Worm (Caenorhabditis elegans) whole organism, young adult: Measurements from ENCODE around the gene mfsd-11.

ENCODE experiments used
- B0035.1 ChIP-seq: sonication (generic microtip); optimal IDR thresholded peaks from 2 replicates; lab custom pipeline; 2016; ENCODE audit warnings: missing genetic modification characterization, mild to moderate bottlenecking, missing compliant biosample characterization, missing genotype, missing genetic modification reagents
- B0336.3 ChIP-seq: fragments of 200-800 bp; sonication (Bioruptor generic); IDR thresholded peaks from 2 replicates; pipeline ENCODE4 v1.3.6; 2022; ENCODE audit warnings: missing genetic modification characterization, missing compliant biosample characterization
- C17E4.6 ChIP-seq: fragments of 200-800 bp; sonication (Bioruptor generic); IDR thresholded peaks from 2 replicates; pipeline ENCODE4 v1.3.6; 2022; ENCODE audit warnings: missing genetic modification reagents, missing genetic modification characterization, missing compliant biosample characterization
- F23B12.7 ChIP-seq: sonication (generic microtip); optimal IDR thresholded peaks from 2 replicates; lab custom pipeline; 2017; ENCODE audit warnings: missing genetic modification characterization, mild to moderate bottlenecking, missing compliant biosample characterization, antibody characterized with exemption, moderate library complexity; ENCODE audit not compliant: insufficient read depth
- F33H1.4 ChIP-seq: fragments of 200-800 bp; sonication (Bioruptor generic); IDR thresholded peaks from 2 replicates; pipeline ENCODE4 v1.3.6; 2022; ENCODE audit warnings: missing genetic modification reagents, missing genetic modification characterization, missing compliant biosample characterization
- F52B5.7 ChIP-seq: sonication (generic microtip); optimal IDR thresholded peaks from 2 replicates; lab custom pipeline; 2016; ENCODE audit warnings: mild to moderate bottlenecking, missing genetic modification characterization, missing compliant biosample characterization
- F57A8.1 ChIP-seq: fragments of 200-800 bp; sonication (Bioruptor generic); optimal IDR thresholded peaks from 2 replicates; lab custom pipeline; 2018; ENCODE audit warnings: mild to moderate bottlenecking, missing genetic modification characterization, moderate library complexity, missing compliant biosample characterization
- Y53F4B.3 ChIP-seq: fragments of 200-800 bp; sonication (Bioruptor generic); IDR thresholded peaks from 2 replicates; pipeline ENCODE4 v1.3.6; 2022; ENCODE audit warnings: missing genetic modification reagents, missing genetic modification characterization, missing compliant biosample characterization
- Y53G8AR.9 ChIP-seq: fragments of 200-800 bp; sonication (Bioruptor generic); conservative IDR thresholded peaks from 2 replicates; pipeline ENCODE4 v1.3.6; 2022; ENCODE audit warnings: missing genetic modification reagents, missing genetic modification characterization, missing compliant biosample characterization
- Y56A3A.18 ChIP-seq: fragments of 200-800 bp; sonication (Bioruptor generic); IDR thresholded peaks from 2 replicates; pipeline ENCODE4 v1.3.6; 2022; ENCODE audit warnings: missing genetic modification reagents, missing genetic modification characterization, missing compliant biosample characterization
- ZK185.1 ChIP-seq: sonication (generic microtip); optimal IDR thresholded peaks from 2 replicates; lab custom pipeline; 2016; ENCODE audit warnings: mild to moderate bottlenecking, missing genetic modification characterization, missing compliant biosample characterization; ENCODE audit not compliant: poor library complexity, severe bottlenecking
- aptf-3 ChIP-seq: fragments of 200-800 bp; sonication (Bioruptor generic); IDR thresholded peaks from 2 replicates; pipeline ENCODE4 v1.3.6; 2022; ENCODE audit warnings: missing genetic modification characterization, missing compliant biosample characterization
- attf-3 ChIP-seq: fragments of 200-800 bp; sonication (Bioruptor generic); conservative IDR thresholded peaks from 2 replicates; pipeline ENCODE4 v1.3.6; 2022; ENCODE audit warnings: missing genetic modification reagents, missing genetic modification characterization, missing compliant biosample characterization
- attf-6 ChIP-seq: fragments of 200-800 bp; sonication (Bioruptor generic); IDR thresholded peaks from 2 replicates; pipeline ENCODE4 v1.3.6; 2022; ENCODE audit warnings: missing genetic modification reagents, missing genetic modification characterization, missing compliant biosample characterization
- bed-2 ChIP-seq: fragments of 200-800 bp; sonication (Bioruptor generic); IDR thresholded peaks from 2 replicates; pipeline ENCODE4 v1.3.6; 2022; ENCODE audit warnings: missing genetic modification reagents, missing genetic modification characterization, missing compliant biosample characterization
- ccch-3 ChIP-seq: fragments of 200-800 bp; sonication (Bioruptor generic); optimal IDR thresholded peaks from 2 replicates; lab custom pipeline; 2018; ENCODE audit warnings: mild to moderate bottlenecking, missing genetic modification characterization, missing compliant biosample characterization
- ceh-91 ChIP-seq: fragments of 200-800 bp; sonication (Bioruptor generic); IDR thresholded peaks from 2 replicates; pipeline ENCODE4 v1.3.6; 2022; ENCODE audit warnings: missing genetic modification reagents, missing genetic modification characterization, missing compliant biosample characterization
- chd-7 ChIP-seq: sonication (generic microtip); optimal IDR thresholded peaks from 2 replicates; lab custom pipeline; 2016; ENCODE audit warnings: mild to moderate bottlenecking, missing genetic modification characterization, moderate library complexity, missing compliant biosample characterization
- die-1 ChIP-seq: sonication (generic microtip); optimal IDR thresholded peaks from 2 replicates; lab custom pipeline; 2016; ENCODE audit warnings: missing genotype, mild to moderate bottlenecking, missing genetic modification characterization, missing compliant biosample characterization
- dpff-1 ChIP-seq: sonication (generic microtip); optimal IDR thresholded peaks from 2 replicates; lab custom pipeline; 2017; ENCODE audit warnings: mild to moderate bottlenecking, missing genetic modification characterization, missing compliant biosample characterization
- efl-1 ChIP-seq: fragments of 150-350 bp; optimal IDR thresholded peaks from 2 replicates; lab custom pipeline; 2014; ENCODE audit warnings: missing biosample characterization, missing genetic modification reagents, missing genetic modification characterization
- him-1 ChIP-seq: sonication (generic microtip); optimal IDR thresholded peaks from 2 replicates; lab custom pipeline; 2016; ENCODE audit warnings: missing genotype, missing genetic modification reagents, missing genetic modification characterization, missing compliant biosample characterization
- hlh-12 ChIP-seq: sonication (generic microtip); optimal IDR thresholded peaks from 2 replicates; lab custom pipeline; 2016; ENCODE audit warnings: missing genetic modification characterization, missing compliant biosample characterization
- hmg-1.2 ChIP-seq: fragments of 200-800 bp; sonication (Bioruptor generic); IDR thresholded peaks from 2 replicates; pipeline ENCODE4 v1.3.6; 2022; ENCODE audit warnings: missing genetic modification reagents, missing genetic modification characterization, missing compliant biosample characterization
- hrde-1 ChIP-seq: sonication (generic microtip); optimal IDR thresholded peaks from 2 replicates; lab custom pipeline; 2016; ENCODE audit warnings: missing genetic modification characterization, mild to moderate bottlenecking, missing compliant biosample characterization, moderate library complexity, missing genotype, missing genetic modification reagents, borderline replicate concordance
- let-607 ChIP-seq, 2 experiments: fragments of 200-800 bp in 1 of 2; sonication (Bioruptor generic) in 1 of 2; sonication (generic microtip) in 1 of 2; optimal IDR thresholded peaks; 2 replicates each; lab custom pipeline; 2016 to 2018; ENCODE audit warnings: mild to moderate bottlenecking in 2 of 2, missing compliant biosample characterization in 2 of 2, missing genetic modification characterization in 2 of 2, moderate library complexity in 2 of 2, missing genotype in 1 of 2
- lir-1 ChIP-seq: fragments of 200-800 bp; sonication (Bioruptor generic); conservative IDR thresholded peaks from 2 replicates; pipeline ENCODE4 v1.3.6; 2022; ENCODE audit warnings: missing genetic modification reagents, missing genetic modification characterization, missing compliant biosample characterization
- lsl-1 ChIP-seq: fragments of 200-800 bp; sonication (Bioruptor generic); optimal IDR thresholded peaks from 2 replicates; lab custom pipeline; 2018; ENCODE audit warnings: mild to moderate bottlenecking, missing genetic modification characterization, moderate library complexity, missing compliant biosample characterization
- mel-28 ChIP-seq: sonication (generic microtip); optimal IDR thresholded peaks from 2 replicates; lab custom pipeline; 2016; ENCODE audit warnings: borderline replicate concordance, mild to moderate bottlenecking, missing genetic modification characterization, missing compliant biosample characterization
- nfya-1 ChIP-seq: sonication (generic microtip); optimal IDR thresholded peaks from 2 replicates; lab custom pipeline; 2017; ENCODE audit warnings: antibody characterized with exemption, missing compliant biosample characterization, missing genetic modification characterization, borderline replicate concordance; ENCODE audit not compliant: insufficient read depth
- nfya-2 ChIP-seq: fragments of 200-800 bp; sonication (Bioruptor generic); IDR thresholded peaks from 2 replicates; pipeline ENCODE4 v1.3.6; 2022; ENCODE audit warnings: missing genetic modification reagents, missing genetic modification characterization, missing compliant biosample characterization
- nfyb-1 ChIP-seq: fragments of 200-800 bp; sonication (Bioruptor generic); IDR thresholded peaks from 2 replicates; pipeline ENCODE4 v1.3.6; 2022; ENCODE audit warnings: missing genetic modification reagents, missing genetic modification characterization, missing compliant biosample characterization
- nhr-179 ChIP-seq: sonication (generic microtip); optimal IDR thresholded peaks from 2 replicates; lab custom pipeline; 2016; ENCODE audit warnings: mild to moderate bottlenecking, missing genetic modification characterization, missing compliant biosample characterization
- nhr-80 ChIP-seq: sonication (generic microtip); optimal IDR thresholded peaks from 2 replicates; lab custom pipeline; 2016; ENCODE audit warnings: missing genetic modification characterization, missing compliant biosample characterization
- rec-8 ChIP-seq, 2 experiments: sonication (generic microtip); optimal IDR thresholded peaks; 2 replicates each; lab custom pipeline; 2016; ENCODE audit warnings: mild to moderate bottlenecking in 2 of 2, missing genetic modification characterization in 2 of 2, missing genetic modification reagents in 2 of 2, missing genotype in 2 of 2, missing biosample characterization in 1 of 2, missing compliant biosample characterization in 1 of 2, moderate library complexity in 1 of 2
- repo-1 ChIP-seq: sonication (generic microtip); optimal IDR thresholded peaks from 2 replicates; lab custom pipeline; 2017; ENCODE audit warnings: mild to moderate bottlenecking, missing genetic modification characterization, missing compliant biosample characterization
- rpc-1 ChIP-seq, 2 experiments: fragments of 150-350 bp in 1 of 2; sonication (generic microtip) in 1 of 2; optimal IDR thresholded peaks; 2 replicates each; lab custom pipeline; 2014 to 2018; ENCODE audit warnings: missing biosample characterization in 1 of 2, missing genetic modification characterization in 1 of 2, missing genetic modification reagents in 1 of 2, missing genotype in 1 of 2
- snpc-1.1 ChIP-seq: sonication (generic microtip); optimal IDR thresholded peaks from 2 replicates; lab custom pipeline; 2017; ENCODE audit warnings: missing genetic modification characterization, mild to moderate bottlenecking, missing compliant biosample characterization, antibody characterized with exemption, moderate library complexity, missing genotype, missing genetic modification reagents; ENCODE audit not compliant: insufficient read depth
- snpc-1.3 ChIP-seq: sonication (generic microtip); optimal IDR thresholded peaks from 2 replicates; lab custom pipeline; 2017; ENCODE audit warnings: missing genetic modification characterization, mild to moderate bottlenecking, missing compliant biosample characterization, antibody characterized with exemption, moderate library complexity, missing genotype, missing genetic modification reagents; ENCODE audit not compliant: insufficient read depth
- somi-1 ChIP-seq: fragments of 200-800 bp; sonication (Bioruptor generic); optimal IDR thresholded peaks from 2 replicates; lab custom pipeline; 2018; ENCODE audit warnings: mild to moderate bottlenecking, missing genetic modification characterization, missing compliant biosample characterization
- tbx-9 ChIP-seq: sonication (generic microtip); optimal IDR thresholded peaks from 2 replicates; lab custom pipeline; 2016; ENCODE audit warnings: borderline replicate concordance, missing genetic modification characterization, inconsistent platforms, missing compliant biosample characterization
- tlf-1 ChIP-seq: fragments of 200-800 bp; sonication (Bioruptor generic); optimal IDR thresholded peaks from 2 replicates; lab custom pipeline; 2018; ENCODE audit warnings: mild to moderate bottlenecking, missing genetic modification characterization, missing compliant biosample characterization
- ztf-3 ChIP-seq: fragments of 200-800 bp; sonication (Bioruptor generic); optimal IDR thresholded peaks from 2 replicates; lab custom pipeline; 2018; ENCODE audit warnings: mild to moderate bottlenecking, missing genetic modification characterization, missing compliant biosample characterization

The mfsd-11 gene

ce11 chrX:12171631-12172348, 17.9 kb upstream of the mfsd-11 start, which contains the start of gene F57G12.1 (continued):
- TF ChIP-seq F23B12.7 (tag; lab: Kevin White, UChicago) (peak; percentile 1), B0336.3 (GFP tag; lab: Robert Waterston, UW) (peak; percentile 58; the same call in 1 of the 2 replicates), ZK185.1 (tag; lab: Kevin White, UChicago) (peak; percentile 51), bed-2 (GFP tag; lab: Robert Waterston, UW) (no peak), Y56A3A.18 (GFP tag; lab: Robert Waterston, UW) (peak; percentile 55; the same call in 1 of the 2 replicates)

ce11 chrX:12169390-12169789, 15.5 kb upstream of the mfsd-11 start:
- no peak for TF ChIP-seq let-607 (tag; optimal IDR thresholded peaks at IDR 0.05; lab: Kevin White, UChicago)
- no peak for TF ChIP-seq nhr-80 (tag; lab: Kevin White, UChicago)
- TF ChIP-seq Y53G8AR.9 (GFP tag; lab: Robert Waterston, UW) = 0 out of 2 replicates have a peak, but pooled peaks have one; percentile 9
- no peak for TF ChIP-seq snpc-1.3 (tag; lab: Kevin White, UChicago)
- TF ChIP-seq ceh-91 (GFP tag; lab: Robert Waterston, UW) = no peak
- no peak for TF ChIP-seq lir-1 (GFP tag; lab: Robert Waterston, UW)
- no peak for TF ChIP-seq aptf-3
- no peak for TF ChIP-seq rpc-1 (optimal IDR thresholded peaks at IDR 0.05; lab: Kevin White, UChicago)
- no peak for TF ChIP-seq rpc-1 (tag; optimal IDR thresholded peaks at IDR 0.05; lab: Kevin White, UChicago)
- TF ChIP-seq C17E4.6 (GFP tag; lab: Robert Waterston, UW) = 0 out of 2 replicates have a peak, but pooled peaks have one; percentile 18
- TF ChIP-seq hlh-12 (tag; lab: Kevin White, UChicago) = no peak
- TF ChIP-seq F52B5.7 (tag; lab: Kevin White, UChicago) = no peak
- no peak for TF ChIP-seq efl-1 (GFP tag; lab: Kevin White, UChicago)
- TF ChIP-seq tlf-1 (GFP tag; lab: Kevin White, UChicago) = no peak
- TF ChIP-seq ccch-3 = no peak
- TF ChIP-seq F33H1.4 (GFP tag; lab: Robert Waterston, UW) = no peak
- no peak for TF ChIP-seq hmg-1.2 (GFP tag; lab: Robert Waterston, UW)
- TF ChIP-seq hrde-1 (tag; lab: Kevin White, UChicago) = no peak
- no peak for TF ChIP-seq attf-3
- no peak for TF ChIP-seq snpc-1.1 (tag; lab: Kevin White, UChicago)
- no peak for TF ChIP-seq Y53F4B.3 (GFP tag; lab: Robert Waterston, UW)
- no peak for TF ChIP-seq lsl-1 (GFP tag; lab: Kevin White, UChicago)
- TF ChIP-seq mel-28 = no peak
- no peak for TF ChIP-seq Y56A3A.18 (GFP tag; lab: Robert Waterston, UW)
- no peak for TF ChIP-seq nfya-1 (tag; lab: Kevin White, UChicago)
- TF ChIP-seq nfya-2 = 0 out of 2 replicates have a peak, but pooled peaks have one; percentile 16
- no peak for TF ChIP-seq ztf-3 (GFP tag; lab: Kevin White, UChicago)
- TF ChIP-seq die-1 (tag; lab: Kevin White, UChicago) = no peak
- TF ChIP-seq tbx-9 (tag; lab: Kevin White, UChicago) = no peak
- no peak for TF ChIP-seq nhr-179 (tag; lab: Kevin White, UChicago)
- peak; percentile 34 for TF ChIP-seq chd-7 (tag; lab: Kevin White, UChicago)
- TF ChIP-seq him-1 (tag; lab: Kevin White, UChicago) = no peak
- TF ChIP-seq B0035.1 = no peak
- TF ChIP-seq nfyb-1 = 0 out of 2 replicates have a peak, but pooled peaks have one; percentile 16
- TF ChIP-seq repo-1 = no peak
- TF ChIP-seq F57A8.1 (GFP tag; lab: Kevin White, UChicago) = no peak
- TF ChIP-seq rec-8 (tag; optimal IDR thresholded peaks at IDR 0.05; lab: Kevin White, UChicago) = no peak
- no peak for TF ChIP-seq F23B12.7 (tag; lab: Kevin White, UChicago)
- TF ChIP-seq dpff-1 = no peak
- 0 out of 2 replicates have a peak, but pooled peaks have one; percentile 48 for TF ChIP-seq attf-6
- no peak for TF ChIP-seq somi-1 (GFP tag; lab: Kevin White, UChicago)
